Worm (Caenorhabditis elegans): Measurements from ENCODE around the gene F48G7.4.

ce11 chrV:622902-623301, 3.6 kb downstream of the F48G7.4 start, which contains the start of gene F48G7.5:
- no peak for TF ChIP-seq nhr-77 (tag; optimal IDR thresholded peaks at IDR 0.05)
- no peak for TF ChIP-seq skn-1 (tag; optimal IDR thresholded peaks at IDR 0.05)
- no peak for TF ChIP-seq nhr-28 (tag; optimal IDR thresholded peaks at IDR 0.05)
- TF ChIP-seq tbx-2 (tag; optimal IDR thresholded peaks at IDR 0.05): no peak
- peak; percentile 36 for TF ChIP-seq pha-4 (tag; optimal IDR thresholded peaks at IDR 0.05)
- no peak for TF ChIP-seq ama-1 (optimal IDR thresholded peaks at IDR 0.05)
- no peak for TF ChIP-seq unc-62 (GFP tag; optimal IDR thresholded peaks at IDR 0.05)
- no peak for TF ChIP-seq jun-1 (tag; optimal IDR thresholded peaks at IDR 0.05)
- no peak for TF ChIP-seq elt-1 (tag; optimal IDR thresholded peaks at IDR 0.05)
- no peak for TF ChIP-seq fos-1 (tag; optimal IDR thresholded peaks at IDR 0.05)
- no peak for TF ChIP-seq ceh-82 (tag; optimal IDR thresholded peaks at IDR 0.05)
- no peak for TF ChIP-seq unc-39 (tag; optimal IDR thresholded peaks at IDR 0.05)
